Fruit fly (Drosophila melanogaster): Measurements from ENCODE around the gene CG4194.
A peak's percentile ranks its signal among the peaks of the same experiment; 100 is the strongest.

CG4194 gene

dm6 chrX:2070708-2071063, 2.3 kb downstream of the CG4194 start (continued):
- TF ChIP-seq CG13624 (GFP tag; optimal IDR thresholded peaks at IDR 0.05) (peak; percentile 76), CG16815 (GFP tag; optimal IDR thresholded peaks at IDR 0.05) (peak; percentile 16), repo (GFP tag; optimal IDR thresholded peaks at IDR 0.05) (no peak), CG6689 (GFP tag; IDR thresholded peaks at IDR 0.05) (peak; percentile 61), CG17385 (GFP tag; optimal IDR thresholded peaks at IDR 0.05) (peak; percentile 53), Gsc (GFP tag; IDR thresholded peaks at IDR 0.05) (0 out of 2 replicates have a peak, but pooled peaks have one; percentile 38), CG15601 (tag; optimal IDR thresholded peaks at IDR 0.05) (no peak), Antp (GFP tag; optimal IDR thresholded peaks at IDR 0.05) (peak; percentile 81), Dp (GFP tag; optimal IDR thresholded peaks at IDR 0.05) (no peak), toy (GFP tag; IDR thresholded peaks at IDR 0.05) (peak; percentile 57; the same call in 1 of the 2 replicates), unc-4 (GFP tag; IDR thresholded peaks at IDR 0.05; ENCODE audit: partially characterized antibody) (no peak), seq (GFP tag; IDR thresholded peaks at IDR 0.05) (peak; percentile 66), CG5245 (GFP tag; optimal IDR thresholded peaks at IDR 0.05) (no peak), Meics (GFP tag; optimal IDR thresholded peaks at IDR 0.05) (peak; percentile 77), Myb (GFP tag; optimal IDR thresholded peaks at IDR 0.05) (peak; percentile 44), hb (GFP tag; IDR thresholded peaks at IDR 0.05; ENCODE audit: partially characterized antibody) (no peak), Fer1 (GFP tag; optimal IDR thresholded peaks at IDR 0.05) (peak; percentile 82), CG17829 (tag; optimal IDR thresholded peaks at IDR 0.05) (peak; percentile 34), C15 (GFP tag; IDR thresholded peaks at IDR 0.05) (no peak), CG33213 (GFP tag; optimal IDR thresholded peaks at IDR 0.05) (peak; percentile 11), so (GFP tag; IDR thresholded peaks at IDR 0.05) (peak; percentile 72; the same call in 2 of the 3 replicates), bab2 (GFP tag; optimal IDR thresholded peaks at IDR 0.05) (no peak), D19B (GFP tag; optimal IDR thresholded peaks at IDR 0.05) (peak; percentile 78), CG31365 (tag; optimal IDR thresholded peaks at IDR 0.05) (no peak), CG13123 (GFP tag; optimal IDR thresholded peaks at IDR 0.05) (no peak), CG11695 (GFP tag; IDR thresholded peaks at IDR 0.05) (peak; percentile 81), CG4424 (GFP tag; optimal IDR thresholded peaks at IDR 0.05) (no peak), gcm2 (GFP tag; optimal IDR thresholded peaks at IDR 0.05) (peak; percentile 26), Poxn (GFP tag; IDR thresholded peaks at IDR 0.05) (peak; percentile 22; the same call in 1 of the 2 replicates), pita (GFP tag; optimal IDR thresholded peaks at IDR 0.05) (no peak), stc (GFP tag; IDR thresholded peaks at IDR 0.05) (peak; percentile 47; the same call in 1 of the 2 replicates), dimm (GFP tag; IDR thresholded peaks at IDR 0.05) (0 out of 2 replicates have a peak, but pooled peaks have one; percentile 23), exex (tag; optimal IDR thresholded peaks at IDR 0.05) (no peak), CG1792 (GFP tag; optimal IDR thresholded peaks at IDR 0.05) (peak; percentile 25), bsh (GFP tag; optimal IDR thresholded peaks at IDR 0.05) (peak; percentile 31 to 49), CG2712 (tag; optimal IDR thresholded peaks at IDR 0.05) (peak; percentile 48), Dll (GFP tag; IDR thresholded peaks at IDR 0.05; ENCODE audit: partially characterized antibody) (no peak), CG10274 (GFP tag; optimal IDR thresholded peaks at IDR 0.05) (peak; percentile 16), CG12155 (GFP tag; optimal IDR thresholded peaks at IDR 0.05) (peak; percentile 60), ato (GFP tag; IDR thresholded peaks at IDR 0.05; ENCODE audit: partially characterized antibody) (no peak), Nf-YA (GFP tag; IDR thresholded peaks at IDR 0.05) (no peak), CG11456 (GFP tag; IDR thresholded peaks at IDR 0.05) (peak; percentile 65; the same call in 1 of the 3 replicates), en (GFP tag; optimal IDR thresholded peaks at IDR 0.05) (peak; percentile 6), Ets97D (GFP tag; optimal IDR thresholded peaks at IDR 0.05) (no peak), bcd (GFP tag; optimal IDR thresholded peaks at IDR 0.05) (peak; percentile 65), bbx (GFP tag; IDR thresholded peaks at IDR 0.05; ENCODE audit: partially characterized antibody) (no peak), CG12071 (GFP tag; optimal IDR thresholded peaks at IDR 0.05) (peak; percentile 57), CG6791 (GFP tag; IDR thresholded peaks at IDR 0.05; ENCODE audit: partially characterized antibody) (no peak), D19A (tag; optimal IDR thresholded peaks at IDR 0.05) (peak; percentile 25), Blimp-1 (GFP tag; optimal IDR thresholded peaks at IDR 0.05) (peak; percentile 40), H15 (GFP tag; IDR thresholded peaks at IDR 0.05) (no peak; the same call in 2 of the 3 replicates)
